Fruit fly (Drosophila melanogaster) whole organism, adult: ENCODE measurements around the gene Ddx1.

Experiments used
- CG11617 ChIP-seq: fragments of 200-800 bp; sonication (Bioruptor generic); optimal IDR thresholded peaks from 2 replicates; lab custom pipeline; 2017; ENCODE audit warnings: mild to moderate bottlenecking, missing biosample characterization, missing genetic modification reagents, missing genetic modification characterization
- CG12768 ChIP-seq: fragments of 200-800 bp; sonication (Bioruptor generic); optimal IDR thresholded peaks from 2 replicates; lab custom pipeline; 2017; ENCODE audit warnings: missing biosample characterization, missing genetic modification characterization, mild to moderate bottlenecking, moderate library complexity, missing genetic modification reagents
- CG14711 ChIP-seq: fragments of 200-800 bp; sonication (Bioruptor generic); optimal IDR thresholded peaks from 2 replicates; lab custom pipeline; 2018; ENCODE audit warnings: missing biosample characterization, mild to moderate bottlenecking, missing genetic modification characterization, moderate library complexity
- CG1620 ChIP-seq: fragments of 200-800 bp; sonication (Bioruptor generic); optimal IDR thresholded peaks from 2 replicates; lab custom pipeline; 2016; ENCODE audit warnings: missing biosample characterization, missing genetic modification characterization
- CG33017 ChIP-seq: fragments of 200-800 bp; sonication (Bioruptor generic); optimal IDR thresholded peaks from 2 replicates; lab custom pipeline; 2018; ENCODE audit warnings: missing biosample characterization, mild to moderate bottlenecking, missing genetic modification characterization, moderate library complexity
- CG5204 ChIP-seq: fragments of 200-800 bp; sonication (Bioruptor generic); optimal IDR thresholded peaks from 2 replicates; lab custom pipeline; 2016; ENCODE audit warnings: missing biosample characterization, missing genetic modification characterization
- CG7045 ChIP-seq: fragments of 200-800 bp; sonication (Bioruptor generic); optimal IDR thresholded peaks from 2 replicates; lab custom pipeline; 2017; ENCODE audit warnings: missing biosample characterization, mild to moderate bottlenecking, missing genetic modification characterization
- CG7101 ChIP-seq: fragments of 200-800 bp; sonication (Bioruptor generic); optimal IDR thresholded peaks from 2 replicates; lab custom pipeline; 2018; ENCODE audit warnings: missing biosample characterization, mild to moderate bottlenecking, missing genetic modification characterization, moderate library complexity
- Clk ChIP-seq: fragments of 200-800 bp; sonication (Bioruptor generic); optimal IDR thresholded peaks from 2 replicates; lab custom pipeline; 2017; ENCODE audit warnings: missing biosample characterization, missing genetic modification characterization
- Crg-1 ChIP-seq: fragments of 200-800 bp; sonication (Bioruptor generic); optimal IDR thresholded peaks from 2 replicates; lab custom pipeline; 2016; ENCODE audit warnings: missing biosample characterization, missing genetic modification characterization
- Hr96 ChIP-seq: fragments of 200-800 bp; sonication (Bioruptor generic); optimal IDR thresholded peaks from 2 replicates; lab custom pipeline; 2016; ENCODE audit warnings: missing biosample characterization, missing genetic modification characterization
- Mnt ChIP-seq: fragments of 200-800 bp; sonication (Bioruptor generic); optimal IDR thresholded peaks from 2 replicates; lab custom pipeline; 2016; ENCODE audit warnings: missing biosample characterization, mild to moderate bottlenecking, missing genetic modification characterization
- bab1 ChIP-seq: fragments of 200-800 bp; sonication (Bioruptor generic); optimal IDR thresholded peaks from 3 replicates; lab custom pipeline; 2019; ENCODE audit warnings: missing biosample characterization, mild to moderate bottlenecking, missing genetic modification characterization, moderate library complexity
- cic ChIP-seq: fragments of 200-800 bp; sonication (Bioruptor generic); optimal IDR thresholded peaks from 2 replicates; lab custom pipeline; 2017; ENCODE audit warnings: missing biosample characterization, mild to moderate bottlenecking, missing genetic modification characterization, moderate library complexity
- cnc ChIP-seq, 2 experiments: fragments of >200 bp; optimal IDR thresholded peaks; 2 replicates each; lab custom pipeline; 2017
- kay ChIP-seq: fragments of 200-800 bp; sonication (Bioruptor generic); peaks from one replicate; lab custom pipeline; 2016; ENCODE audit warnings: missing biosample characterization, missing genetic modification characterization, borderline replicate concordance
- ovo ChIP-seq: fragments of 200-800 bp; sonication (Bioruptor generic); optimal IDR thresholded peaks from 2 replicates; lab custom pipeline; 2016; ENCODE audit warnings: missing biosample characterization, missing genetic modification characterization
- pad ChIP-seq: fragments of 200-800 bp; sonication (Bioruptor generic); optimal IDR thresholded peaks from 3 replicates; lab custom pipeline; 2017; ENCODE audit warnings: missing biosample characterization, missing genetic modification characterization, mild to moderate bottlenecking, moderate library complexity, missing genetic modification reagents
- tj ChIP-seq: fragments of 200-800 bp; sonication (Bioruptor generic); optimal IDR thresholded peaks from 3 replicates; lab custom pipeline; 2017; ENCODE audit warnings: missing biosample characterization, mild to moderate bottlenecking, missing genetic modification characterization, moderate library complexity
- toe ChIP-seq: fragments of 200-800 bp; sonication (Bioruptor generic); optimal IDR thresholded peaks from 2 replicates; lab custom pipeline; 2016; ENCODE audit warnings: missing biosample characterization, missing genetic modification characterization

Ddx1 gene

dm6 chr3L:22267248-22267957, 4.2 kb downstream of the Ddx1 start, which contains the start of gene Csp:
Csp (plus strand) TSS chr3L:22267382.
- TF ChIP-seq CG7101 (tag; lab: Kevin White, UChicago) (peak; percentile 38), toe (GFP tag; lab: Kevin White, UChicago) (peak; percentile 78), CG1620 (peak; percentile 45), bab1 (GFP tag; lab: Kevin White, UChicago) (peak; percentile 47), Mnt (GFP tag; lab: Kevin White, UChicago) (peak; percentile 61), cnc (optimal IDR thresholded peaks at IDR 0.05; lab: Kevin White, UChicago) (no peak), CG14711 (tag; lab: Kevin White, UChicago) (peak; percentile 35), cic (GFP tag; lab: Kevin White, UChicago) (peak; percentile 35), Clk (GFP tag; lab: Kevin White, UChicago) (peak; percentile 47), Crg-1 (GFP tag; lab: Kevin White, UChicago) (peak; percentile 5), pad (peak; percentile 23), CG5204 (GFP tag; lab: Kevin White, UChicago) (peak; percentile 59), CG7045 (GFP tag; lab: Kevin White, UChicago) (peak; percentile 35), Hr96 (GFP tag; lab: Kevin White, UChicago) (peak; percentile 67), CG11617 (peak; percentile 18), tj (GFP tag; lab: Kevin White, UChicago) (no peak), CG33017 (tag; lab: Kevin White, UChicago) (no peak), CG12768 (GFP tag; lab: Kevin White, UChicago) (peak; percentile 56), kay (no peak), ovo (GFP tag; lab: Kevin White, UChicago) (peak; percentile 18)

dm6 chr3L:22273529-22274301, 10.5 kb downstream of the Ddx1 start, which contains the start of gene Srpk79D:
Srpk79D (plus strand) TSS chr3L:22273985.
- no peak for TF ChIP-seq Mnt (GFP tag; lab: Kevin White, UChicago)
- no peak for TF ChIP-seq cnc (optimal IDR thresholded peaks at IDR 0.05; lab: Kevin White, UChicago)
- TF ChIP-seq CG11617: no peak
- TF ChIP-seq tj (GFP tag; lab: Kevin White, UChicago): no peak
- TF ChIP-seq CG7101 (tag; lab: Kevin White, UChicago): no peak

dm6 chr3L:22275989-22276388, 12.8 kb downstream of the Ddx1 start:
- TF ChIP-seq CG33017 (tag; lab: Kevin White, UChicago): no peak
- no peak for TF ChIP-seq CG7101 (tag; lab: Kevin White, UChicago)
- no peak for TF ChIP-seq CG7045 (GFP tag; lab: Kevin White, UChicago)
- no peak for TF ChIP-seq tj (GFP tag; lab: Kevin White, UChicago)
- TF ChIP-seq CG14711 (tag; lab: Kevin White, UChicago): no peak
- TF ChIP-seq Crg-1 (GFP tag; lab: Kevin White, UChicago): no peak
- no peak for TF ChIP-seq CG1620
- TF ChIP-seq ovo (GFP tag; lab: Kevin White, UChicago): no peak
- no peak for TF ChIP-seq cnc (optimal IDR thresholded peaks at IDR 0.05; lab: Kevin White, UChicago)
- TF ChIP-seq Mnt (GFP tag; lab: Kevin White, UChicago): no peak
- TF ChIP-seq CG11617: no peak
- no peak for TF ChIP-seq bab1 (GFP tag; lab: Kevin White, UChicago)

DNA sequence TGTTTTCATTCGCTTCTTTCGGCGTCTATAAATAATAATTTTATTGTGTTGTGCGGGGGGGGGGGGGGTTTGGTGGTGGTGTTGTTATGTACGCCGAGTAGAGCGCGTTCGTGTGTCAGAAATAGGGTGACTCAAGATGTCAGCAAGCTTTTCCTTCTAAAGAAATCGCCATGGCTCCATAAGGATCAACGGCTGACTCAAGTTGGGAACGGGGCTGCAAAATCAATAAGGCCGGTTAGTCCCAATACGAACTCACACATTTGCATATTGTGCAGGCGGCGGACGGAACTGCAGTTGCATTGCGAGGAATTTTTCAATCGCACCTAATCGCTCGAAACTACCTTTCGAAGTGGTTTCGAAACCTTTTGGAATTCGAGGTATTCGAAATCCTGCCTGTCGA, 13.4 kb downstream of the Ddx1 start:
- no peak for TF ChIP-seq CG5204 (GFP tag; lab: Kevin White, UChicago)
- TF ChIP-seq tj (GFP tag; lab: Kevin White, UChicago): no peak
- TF ChIP-seq CG1620: no peak
- TF ChIP-seq ovo (GFP tag; lab: Kevin White, UChicago): no peak
- no peak for TF ChIP-seq Hr96 (GFP tag; lab: Kevin White, UChicago)
- TF ChIP-seq Crg-1 (GFP tag; lab: Kevin White, UChicago): no peak
- TF ChIP-seq cic (GFP tag; lab: Kevin White, UChicago): no peak
- TF ChIP-seq CG12768 (GFP tag; lab: Kevin White, UChicago): no peak
- no peak for TF ChIP-seq kay
- no peak for TF ChIP-seq toe (GFP tag; lab: Kevin White, UChicago)
- TF ChIP-seq bab1 (GFP tag; lab: Kevin White, UChicago): no peak

dm6 chr3L:22277186-22277585, 14.0 kb downstream of the Ddx1 start:
- TF ChIP-seq CG12768 (GFP tag; lab: Kevin White, UChicago) (peak; percentile 72), CG11617 (peak; percentile 22), cic (GFP tag; lab: Kevin White, UChicago) (no peak), Crg-1 (GFP tag; lab: Kevin White, UChicago) (no peak), kay (peak; percentile 93), Mnt (GFP tag; lab: Kevin White, UChicago) (no peak), CG7045 (GFP tag; lab: Kevin White, UChicago) (peak; percentile 50), CG7101 (tag; lab: Kevin White, UChicago) (no peak), Clk (GFP tag; lab: Kevin White, UChicago) (peak; percentile 25), pad (peak; percentile 7), tj (GFP tag; lab: Kevin White, UChicago) (peak; percentile 9), ovo (GFP tag; lab: Kevin White, UChicago) (no peak), Hr96 (GFP tag; lab: Kevin White, UChicago) (peak; percentile 28), CG14711 (tag; lab: Kevin White, UChicago) (peak; percentile 39), toe (GFP tag; lab: Kevin White, UChicago) (peak; percentile 40), cnc (optimal IDR thresholded peaks at IDR 0.05; lab: Kevin White, UChicago) (no peak), bab1 (GFP tag; lab: Kevin White, UChicago) (no peak), CG5204 (GFP tag; lab: Kevin White, UChicago) (peak; percentile 67), CG1620 (no peak), CG33017 (tag; lab: Kevin White, UChicago) (peak; percentile 19)
